Worm (Caenorhabditis elegans) whole organism, young adult: ENCODE data around the gene B0563.18.
A peak's percentile ranks its signal among the peaks of the same experiment; 100 is the strongest.

ENCODE experiments used
- D2030.7 ChIP-seq: fragments of 200-800 bp; sonication (Bioruptor generic); IDR thresholded peaks from 2 replicates; pipeline ENCODE4 v1.3.6; 2022; ENCODE audit warnings: missing genetic modification reagents, missing genetic modification characterization, missing compliant biosample characterization
- F10E7.11 ChIP-seq: sonication (generic microtip); optimal IDR thresholded peaks from 2 replicates; lab custom pipeline; 2017; ENCODE audit warnings: mild to moderate bottlenecking, missing genetic modification characterization, moderate library complexity, missing compliant biosample characterization
- F33H1.4 ChIP-seq: fragments of 200-800 bp; sonication (Bioruptor generic); IDR thresholded peaks from 2 replicates; pipeline ENCODE4 v1.3.6; 2022; ENCODE audit warnings: missing genetic modification reagents, missing genetic modification characterization, missing compliant biosample characterization
- F39B2.1 ChIP-seq: fragments of 200-800 bp; sonication (Bioruptor generic); IDR thresholded peaks from 2 replicates; pipeline ENCODE4 v1.3.6; 2022; ENCODE audit warnings: missing genetic modification reagents, missing genetic modification characterization, missing compliant biosample characterization
- F52B5.7 ChIP-seq: sonication (generic microtip); optimal IDR thresholded peaks from 2 replicates; lab custom pipeline; 2016; ENCODE audit warnings: mild to moderate bottlenecking, missing genetic modification characterization, missing compliant biosample characterization
- F55B11.4 ChIP-seq: sonication (generic microtip); optimal IDR thresholded peaks from 2 replicates; lab custom pipeline; 2016; ENCODE audit warnings: missing compliant biosample characterization, missing genetic modification characterization, borderline replicate concordance; ENCODE audit not compliant: insufficient read depth
- K12H6.12 ChIP-seq: fragments of 200-800 bp; sonication (Bioruptor generic); optimal IDR thresholded peaks from 2 replicates; lab custom pipeline; 2018; ENCODE audit warnings: mild to moderate bottlenecking, missing genetic modification characterization, missing compliant biosample characterization
- Y53F4B.3 ChIP-seq: fragments of 200-800 bp; sonication (Bioruptor generic); IDR thresholded peaks from 2 replicates; pipeline ENCODE4 v1.3.6; 2022; ENCODE audit warnings: missing genetic modification reagents, missing genetic modification characterization, missing compliant biosample characterization
- Y79H2A.3 ChIP-seq: fragments of 200-800 bp; sonication (Bioruptor generic); conservative IDR thresholded peaks from 2 replicates; pipeline ENCODE4 v1.3.6; 2022; ENCODE audit warnings: missing genetic modification reagents, missing genetic modification characterization, missing compliant biosample characterization
- akir-1 ChIP-seq: fragments of 200-800 bp; sonication (Bioruptor generic); optimal IDR thresholded peaks from 2 replicates; lab custom pipeline; 2018; ENCODE audit warnings: mild to moderate bottlenecking, missing genetic modification characterization, moderate library complexity, missing compliant biosample characterization
- aptf-2 ChIP-seq: fragments of 200-800 bp; sonication (Bioruptor generic); conservative IDR thresholded peaks from 2 replicates; pipeline ENCODE4 v1.3.6; 2022; ENCODE audit warnings: missing genetic modification reagents, missing genetic modification characterization, missing compliant biosample characterization
- aptf-3 ChIP-seq: fragments of 200-800 bp; sonication (Bioruptor generic); IDR thresholded peaks from 2 replicates; pipeline ENCODE4 v1.3.6; 2022; ENCODE audit warnings: missing genetic modification characterization, missing compliant biosample characterization
- atf-7 ChIP-seq: sonication (generic microtip); optimal IDR thresholded peaks from 2 replicates; lab custom pipeline; 2017; ENCODE audit warnings: mild to moderate bottlenecking, missing genetic modification characterization, missing compliant biosample characterization
- attf-3 ChIP-seq: fragments of 200-800 bp; sonication (Bioruptor generic); conservative IDR thresholded peaks from 2 replicates; pipeline ENCODE4 v1.3.6; 2022; ENCODE audit warnings: missing genetic modification reagents, missing genetic modification characterization, missing compliant biosample characterization
- attf-5 ChIP-seq: fragments of 200-800 bp; sonication (Bioruptor generic); optimal IDR thresholded peaks from 2 replicates; lab custom pipeline; 2018; ENCODE audit warnings: mild to moderate bottlenecking, missing genetic modification characterization, missing compliant biosample characterization
- attf-6 ChIP-seq: fragments of 200-800 bp; sonication (Bioruptor generic); IDR thresholded peaks from 2 replicates; pipeline ENCODE4 v1.3.6; 2022; ENCODE audit warnings: missing genetic modification reagents, missing genetic modification characterization, missing compliant biosample characterization
- cebp-1 ChIP-seq, 2 experiments: fragments of 200-800 bp in 1 of 2; sonication (Bioruptor generic) in 1 of 2; sonication (generic microtip) in 1 of 2; IDR thresholded peaks in 1 of 2; optimal IDR thresholded peaks in 1 of 2; 2 replicates each; pipeline versions ENCODE4 v1.3.6 to Lab custom; 2017 to 2022; ENCODE audit warnings: missing compliant biosample characterization in 2 of 2, missing genetic modification characterization in 2 of 2, mild to moderate bottlenecking in 1 of 2, missing genetic modification reagents in 1 of 2, moderate library complexity in 1 of 2
- cebp-2 ChIP-seq: fragments of 200-800 bp; sonication (Bioruptor generic); IDR thresholded peaks from 2 replicates; pipeline ENCODE4 v1.3.6; 2022; ENCODE audit warnings: missing genetic modification characterization, missing compliant biosample characterization
- ceh-40 ChIP-seq: fragments of 200-800 bp; sonication (Bioruptor generic); IDR thresholded peaks from 2 replicates; pipeline ENCODE4 v1.3.6; 2022; ENCODE audit warnings: missing genetic modification characterization, missing compliant biosample characterization
- die-1 ChIP-seq: sonication (generic microtip); optimal IDR thresholded peaks from 2 replicates; lab custom pipeline; 2016; ENCODE audit warnings: missing genotype, mild to moderate bottlenecking, missing genetic modification characterization, missing compliant biosample characterization
- dpff-1 ChIP-seq: sonication (generic microtip); optimal IDR thresholded peaks from 2 replicates; lab custom pipeline; 2017; ENCODE audit warnings: mild to moderate bottlenecking, missing genetic modification characterization, missing compliant biosample characterization
- dpl-1 ChIP-seq: fragments of 150-350 bp; optimal IDR thresholded peaks from 2 replicates; lab custom pipeline; 2014; ENCODE audit warnings: missing biosample characterization, missing genetic modification reagents, missing genetic modification characterization
- fkh-3 ChIP-seq: sonication (generic microtip); optimal IDR thresholded peaks from 2 replicates; lab custom pipeline; 2016; ENCODE audit warnings: mild to moderate bottlenecking, missing genetic modification characterization, missing compliant biosample characterization
- hlh-26 ChIP-seq: fragments of 200-800 bp; sonication (Bioruptor generic); conservative IDR thresholded peaks from 2 replicates; pipeline ENCODE4 v1.3.6; 2022; ENCODE audit warnings: missing genetic modification reagents, missing genetic modification characterization, missing compliant biosample characterization
- hsf-1 ChIP-seq: fragments of 200-800 bp; sonication (Bioruptor generic); IDR thresholded peaks from 2 replicates; pipeline ENCODE4 v1.3.6; 2022; ENCODE audit warnings: missing genetic modification reagents, missing genetic modification characterization, missing compliant biosample characterization
- let-526 ChIP-seq: fragments of 200-800 bp; sonication (Bioruptor generic); IDR thresholded peaks from 2 replicates; pipeline ENCODE4 v1.3.6; 2022; ENCODE audit warnings: missing genetic modification reagents, missing genetic modification characterization, missing compliant biosample characterization
- lin-26 ChIP-seq: fragments of 200-800 bp; sonication (Bioruptor generic); IDR thresholded peaks from 2 replicates; pipeline ENCODE4 v1.3.6; 2022; ENCODE audit warnings: missing genetic modification reagents, missing genetic modification characterization, missing compliant biosample characterization
- lir-1 ChIP-seq: fragments of 200-800 bp; sonication (Bioruptor generic); conservative IDR thresholded peaks from 2 replicates; pipeline ENCODE4 v1.3.6; 2022; ENCODE audit warnings: missing genetic modification reagents, missing genetic modification characterization, missing compliant biosample characterization
- lsy-27 ChIP-seq: sonication (generic microtip); optimal IDR thresholded peaks from 2 replicates; lab custom pipeline; 2017; ENCODE audit warnings: missing genetic modification characterization, mild to moderate bottlenecking, missing compliant biosample characterization, antibody characterized with exemption, missing genotype, borderline replicate concordance; ENCODE audit not compliant: insufficient read depth
- madf-10 ChIP-seq: sonication (generic microtip); optimal IDR thresholded peaks from 2 replicates; lab custom pipeline; 2016; ENCODE audit warnings: mild to moderate bottlenecking, missing genetic modification characterization, missing compliant biosample characterization
- nfya-2 ChIP-seq: fragments of 200-800 bp; sonication (Bioruptor generic); IDR thresholded peaks from 2 replicates; pipeline ENCODE4 v1.3.6; 2022; ENCODE audit warnings: missing genetic modification reagents, missing genetic modification characterization, missing compliant biosample characterization
- nfyb-1 ChIP-seq: fragments of 200-800 bp; sonication (Bioruptor generic); IDR thresholded peaks from 2 replicates; pipeline ENCODE4 v1.3.6; 2022; ENCODE audit warnings: missing genetic modification reagents, missing genetic modification characterization, missing compliant biosample characterization
- nhr-120 ChIP-seq: fragments of 200-800 bp; sonication (Bioruptor generic); IDR thresholded peaks from 2 replicates; pipeline ENCODE4 v1.3.6; 2022; ENCODE audit warnings: missing genetic modification characterization, missing compliant biosample characterization
- nhr-80 ChIP-seq: sonication (generic microtip); optimal IDR thresholded peaks from 2 replicates; lab custom pipeline; 2016; ENCODE audit warnings: missing genetic modification characterization, missing compliant biosample characterization
- nhr-90 ChIP-seq: sonication (generic microtip); optimal IDR thresholded peaks from 2 replicates; lab custom pipeline; 2016; ENCODE audit warnings: missing genotype, mild to moderate bottlenecking, missing genetic modification characterization, missing compliant biosample characterization
- pha-4 ChIP-seq: fragments of 150-350 bp; sonication (generic microtip); optimal IDR thresholded peaks from 2 replicates; lab custom pipeline; 2014; ENCODE audit warnings: missing biosample characterization, missing genetic modification reagents, missing genetic modification characterization
- rcor-1 ChIP-seq: fragments of 200-800 bp; sonication (Bioruptor generic); IDR thresholded peaks from 2 replicates; pipeline ENCODE4 v1.3.6; 2022; ENCODE audit warnings: missing genetic modification reagents, missing genetic modification characterization, missing compliant biosample characterization
- repo-1 ChIP-seq: sonication (generic microtip); optimal IDR thresholded peaks from 2 replicates; lab custom pipeline; 2017; ENCODE audit warnings: mild to moderate bottlenecking, missing genetic modification characterization, missing compliant biosample characterization
- sdz-38 ChIP-seq: sonication (generic microtip); optimal IDR thresholded peaks from 2 replicates; lab custom pipeline; 2016; ENCODE audit warnings: missing genotype, missing genetic modification characterization, missing compliant biosample characterization
- snpc-1.3 ChIP-seq: sonication (generic microtip); optimal IDR thresholded peaks from 2 replicates; lab custom pipeline; 2017; ENCODE audit warnings: missing genetic modification characterization, mild to moderate bottlenecking, missing compliant biosample characterization, antibody characterized with exemption, moderate library complexity, missing genotype, missing genetic modification reagents; ENCODE audit not compliant: insufficient read depth
- snpc-3.4 ChIP-seq: sonication (generic microtip); optimal IDR thresholded peaks from 2 replicates; lab custom pipeline; 2017; ENCODE audit warnings: missing genetic modification characterization, mild to moderate bottlenecking, missing compliant biosample characterization, antibody characterized with exemption, moderate library complexity, missing genotype, missing genetic modification reagents
- tbp1 ChIP-seq: fragments of 200-800 bp; sonication (Bioruptor generic); optimal IDR thresholded peaks from 2 replicates; lab custom pipeline; 2018; ENCODE audit warnings: mild to moderate bottlenecking, missing genetic modification characterization, missing compliant biosample characterization
- unc-62 ChIP-seq: fragments of 150-350 bp; optimal IDR thresholded peaks from 2 replicates; lab custom pipeline; 2014; ENCODE audit warnings: missing biosample characterization, missing genetic modification reagents, missing genetic modification characterization
- zim-3 ChIP-seq: sonication (generic microtip); optimal IDR thresholded peaks from 2 replicates; lab custom pipeline; 2017; ENCODE audit warnings: mild to moderate bottlenecking, missing genetic modification characterization, moderate library complexity, missing compliant biosample characterization
- ztf-22 ChIP-seq: fragments of 200-800 bp; sonication (Bioruptor generic); optimal IDR thresholded peaks from 2 replicates; lab custom pipeline; 2018; ENCODE audit warnings: mild to moderate bottlenecking, missing genetic modification characterization, moderate library complexity, missing compliant biosample characterization
- ztf-25 ChIP-seq: fragments of 200-800 bp; sonication (Bioruptor generic); IDR thresholded peaks from 2 replicates; pipeline ENCODE4 v1.3.6; 2022; ENCODE audit warnings: missing genetic modification reagents, missing genetic modification characterization, missing compliant biosample characterization
- ztf-26 ChIP-seq: sonication (generic microtip); optimal IDR thresholded peaks from 2 replicates; lab custom pipeline; 2017; ENCODE audit warnings: missing genetic modification characterization, missing compliant biosample characterization
- ztf-3 ChIP-seq: fragments of 200-800 bp; sonication (Bioruptor generic); optimal IDR thresholded peaks from 2 replicates; lab custom pipeline; 2018; ENCODE audit warnings: mild to moderate bottlenecking, missing genetic modification characterization, missing compliant biosample characterization
- ztf-6 ChIP-seq: fragments of 200-800 bp; sonication (Bioruptor generic); IDR thresholded peaks from 2 replicates; pipeline ENCODE4 v1.3.6; 2022; ENCODE audit warnings: missing genetic modification reagents, missing genetic modification characterization, missing compliant biosample characterization

Gene B0563.18

DNA sequence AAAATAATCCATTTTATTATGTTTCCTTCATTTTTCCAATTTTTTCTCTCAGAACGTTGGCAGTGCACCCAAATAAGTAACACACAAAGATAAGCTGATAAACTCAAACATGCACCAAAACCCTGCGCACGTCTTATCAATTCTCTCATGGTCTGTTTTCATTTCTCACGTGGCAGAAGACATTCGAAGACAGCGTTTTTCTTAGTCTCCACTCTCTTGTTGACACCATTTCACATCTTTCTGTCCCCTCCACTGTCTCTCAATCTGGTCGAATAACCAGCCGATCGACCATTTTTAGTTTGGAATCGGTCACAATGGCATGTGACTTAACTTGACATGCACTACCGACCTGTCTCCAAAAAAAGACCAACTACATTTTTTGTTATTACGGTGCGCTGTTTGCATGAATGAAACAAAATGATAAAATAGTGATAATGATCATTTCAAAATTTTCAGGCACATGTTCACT lies 41.5 kb downstream of the B0563.18 start, which contains the start of gene C35B8.3:
C35B8.3 (plus strand) TSS at position 51 of the 469 bp plus-strand sequence.
- TF ChIP-seq F39B2.1 (GFP tag; lab: Robert Waterston, UW): no peak
- no peak for TF ChIP-seq rcor-1
- no peak for TF ChIP-seq attf-3 (GFP tag; lab: Robert Waterston, UW)
- no peak for TF ChIP-seq dpl-1 (GFP tag; lab: Kevin White, UChicago)
- no peak for TF ChIP-seq madf-10 (tag; lab: Kevin White, UChicago)
- TF ChIP-seq unc-62: peak; percentile 92
- peak; percentile 48 for TF ChIP-seq atf-7 (tag; lab: Kevin White, UChicago)
- TF ChIP-seq pha-4 (tag; lab: Kevin White, UChicago): no peak
- TF ChIP-seq snpc-1.3: no peak
- TF ChIP-seq nhr-90 (tag; lab: Kevin White, UChicago): peak; percentile 36
- TF ChIP-seq Y79H2A.3: no peak
- no peak for TF ChIP-seq cebp-1 (GFP tag; IDR thresholded peaks at IDR 0.05; lab: Robert Waterston, UW)
- peak; percentile 70 for TF ChIP-seq cebp-1 (tag; optimal IDR thresholded peaks at IDR 0.05; lab: Kevin White, UChicago)
- no peak for TF ChIP-seq D2030.7 (GFP tag; lab: Robert Waterston, UW)
- TF ChIP-seq lir-1 (GFP tag; lab: Robert Waterston, UW): no peak; the same call in 1 of the 2 replicates
- TF ChIP-seq die-1 (tag; lab: Kevin White, UChicago): no peak
- TF ChIP-seq zim-3 (tag; lab: Kevin White, UChicago): no peak
- peak; percentile 69 for TF ChIP-seq ztf-22 (GFP tag; lab: Kevin White, UChicago)
- no peak for TF ChIP-seq ztf-25
- TF ChIP-seq nfyb-1: no peak
- TF ChIP-seq snpc-3.4 (tag; lab: Kevin White, UChicago): no peak
- TF ChIP-seq akir-1 (GFP tag; lab: Kevin White, UChicago): no peak
- no peak for TF ChIP-seq attf-5 (GFP tag; lab: Kevin White, UChicago)
- TF ChIP-seq ztf-26 (tag; lab: Kevin White, UChicago): peak; percentile 61
- no peak for TF ChIP-seq repo-1
- TF ChIP-seq attf-6 (GFP tag; lab: Robert Waterston, UW): no peak
- TF ChIP-seq aptf-3: no peak
- no peak for TF ChIP-seq F33H1.4 (GFP tag; lab: Robert Waterston, UW)
- TF ChIP-seq hlh-26: no peak
- no peak for TF ChIP-seq sdz-38 (tag; lab: Kevin White, UChicago)
- no peak for TF ChIP-seq F55B11.4 (tag; lab: Kevin White, UChicago)
- TF ChIP-seq hsf-1 (GFP tag; lab: Robert Waterston, UW): no peak
- no peak for TF ChIP-seq fkh-3
- TF ChIP-seq F10E7.11 (tag; lab: Kevin White, UChicago): no peak
- TF ChIP-seq nhr-120 (GFP tag; lab: Robert Waterston, UW): no peak
- no peak for TF ChIP-seq ztf-3
- TF ChIP-seq lin-26 (GFP tag; lab: Robert Waterston, UW): no peak
- no peak for TF ChIP-seq F52B5.7 (tag; lab: Kevin White, UChicago)
- peak; percentile 15 for TF ChIP-seq tbp1 (GFP tag; lab: Kevin White, UChicago)
- no peak for TF ChIP-seq ceh-40
- 0 out of 2 replicates have a peak, but pooled peaks have one; percentile 28 for TF ChIP-seq let-526
- no peak for TF ChIP-seq ztf-6 (GFP tag; lab: Robert Waterston, UW)
- no peak for TF ChIP-seq aptf-2 (GFP tag; lab: Robert Waterston, UW)
- TF ChIP-seq nhr-80 (tag; lab: Kevin White, UChicago): peak; percentile 91
- TF ChIP-seq Y53F4B.3 (GFP tag; lab: Robert Waterston, UW): no peak
- TF ChIP-seq K12H6.12 (tag; lab: Kevin White, UChicago): no peak
- no peak for TF ChIP-seq dpff-1 (tag; lab: Kevin White, UChicago)
- TF ChIP-seq nfya-2 (GFP tag; lab: Robert Waterston, UW): no peak
- TF ChIP-seq lsy-27: no peak
- TF ChIP-seq cebp-2 (GFP tag; lab: Robert Waterston, UW): no peak
